Worm (Caenorhabditis elegans): ENCODE measurements around the gene F08F3.6.

F08F3.6 gene

ce11 chrV:5408921-5409320, 10.9 kb downstream of the F08F3.6 start:
- TF ChIP-seq ceh-16 (tag; optimal IDR thresholded peaks at IDR 0.05) (no peak), lin-39 (tag; optimal IDR thresholded peaks at IDR 0.05) (no peak), ztf-11 (tag; optimal IDR thresholded peaks at IDR 0.05) (no peak), mab-5 (tag; optimal IDR thresholded peaks at IDR 0.05) (no peak), unc-62 (GFP tag; optimal IDR thresholded peaks at IDR 0.05) (peak; percentile 56), F13H6.1 (tag; optimal IDR thresholded peaks at IDR 0.05) (no peak), nhr-12 (tag; optimal IDR thresholded peaks at IDR 0.05) (no peak), Y55F3AM.14 (GFP tag; optimal IDR thresholded peaks at IDR 0.05) (peak; percentile 94), nhr-129 (tag; optimal IDR thresholded peaks at IDR 0.05) (no peak), lsy-2 (tag; optimal IDR thresholded peaks at IDR 0.05) (peak in 1 of 2 experiments; percentile 15)

ce11 chrV:5408223-5408622, 11.6 kb downstream of the F08F3.6 start, which contains the start of gene C25A6.1:
C25A6.1 (plus strand) TSS chrV:5408523.
- TF ChIP-seq unc-39 (tag; optimal IDR thresholded peaks at IDR 0.05) = no peak

ce11 chrV:5405053-5405452, 14.8 kb downstream of the F08F3.6 start, which contains the start of gene dmsr-7:
dmsr-7 (plus strand) TSS chrV:5405353.
- TF ChIP-seq sma-9 (GFP tag; optimal IDR thresholded peaks at IDR 0.05) = no peak
- TF ChIP-seq sma-9 (tag; optimal IDR thresholded peaks at IDR 0.05) = no peak
- TF ChIP-seq unc-55 (GFP tag; optimal IDR thresholded peaks at IDR 0.05) = no peak

- no peak for TF ChIP-seq sma-3 (GFP tag; optimal IDR thresholded peaks at IDR 0.05)
- no peak for TF ChIP-seq C34F6.9 (tag; optimal IDR thresholded peaks at IDR 0.05)
- TF ChIP-seq mdl-1 (tag; optimal IDR thresholded peaks at IDR 0.05) = no peak
- TF ChIP-seq lin-39 (tag; optimal IDR thresholded peaks at IDR 0.05) = no peak
- TF ChIP-seq Y55F3AM.14 (GFP tag; optimal IDR thresholded peaks at IDR 0.05) = peak; percentile 77
- no peak for TF ChIP-seq nhr-21 (tag; optimal IDR thresholded peaks at IDR 0.05)
- no peak for TF ChIP-seq sem-4 (tag; optimal IDR thresholded peaks at IDR 0.05)
Measured at ce11 chrV:5403938-5404337, 15.9 kb downstream of the F08F3.6 start.

ce11 chrV:5392993-5393628, 26.8 kb downstream of the F08F3.6 start, which contains the start of gene C35A11.4:
C35A11.4 (minus strand) TSS chrV:5393148.
- TF ChIP-seq F13H6.1 (tag; optimal IDR thresholded peaks at IDR 0.05) (peak; percentile 7), egl-27 (tag; optimal IDR thresholded peaks at IDR 0.05) (peak; percentile 44), blmp-1 (tag; optimal IDR thresholded peaks at IDR 0.05; ENCODE audit: insufficient read depth) (no peak), crh-2 (tag; optimal IDR thresholded peaks at IDR 0.05) (no peak), elt-3 (tag; optimal IDR thresholded peaks at IDR 0.05) (no peak), Y55F3AM.14 (GFP tag; optimal IDR thresholded peaks at IDR 0.05) (no peak), sma-9 (GFP tag; optimal IDR thresholded peaks at IDR 0.05) (peak; percentile 21), sma-9 (tag; optimal IDR thresholded peaks at IDR 0.05) (no peak), fos-1 (tag; optimal IDR thresholded peaks at IDR 0.05) (peak; percentile 72)

ce11 chrV:5385914-5386493, 33.9 kb downstream of the F08F3.6 start, which contains the start of gene C35A11.2:
C35A11.2 (plus strand) TSS chrV:5386299.
- TF ChIP-seq blmp-1 (tag; optimal IDR thresholded peaks at IDR 0.05; ENCODE audit: insufficient read depth) (peak; percentile 80), dmd-4 (tag; optimal IDR thresholded peaks at IDR 0.05) (no peak), nhr-21 (tag; optimal IDR thresholded peaks at IDR 0.05) (peak; percentile 18)

- TF ChIP-seq ztf-1 (GFP tag; conservative IDR thresholded peaks at IDR 0.05) (no peak), ztf-4 (tag; optimal IDR thresholded peaks at IDR 0.05) (no peak), lin-11 (tag; optimal IDR thresholded peaks at IDR 0.05) (no peak), ZK546.5 (tag; optimal IDR thresholded peaks at IDR 0.05) (no peak), alr-1 (tag; optimal IDR thresholded peaks at IDR 0.05) (no peak), ceh-16 (tag; optimal IDR thresholded peaks at IDR 0.05) (no peak), lin-39 (tag; optimal IDR thresholded peaks at IDR 0.05) (no peak), fos-1 (tag; optimal IDR thresholded peaks at IDR 0.05) (no peak), egl-27 (tag; optimal IDR thresholded peaks at IDR 0.05) (no peak), nhr-10 (tag; optimal IDR thresholded peaks at IDR 0.05) (no peak), aly-2 (tag; optimal IDR thresholded peaks at IDR 0.05) (no peak), skn-1 (tag; optimal IDR thresholded peaks at IDR 0.05) (no peak), zag-1 (tag; optimal IDR thresholded peaks at IDR 0.05) (no peak)
Measured at ce11 chrV:5372118-5372517, 47.7 kb downstream of the F08F3.6 start, which contains the start of gene C35A11.3. C35A11.3 (plus strand) TSS chrV:5372418.

Measured in whole organism, L2 larva.